Fruit fly (Drosophila melanogaster): ENCODE results near the gene GILT2.

Gene GILT2

dm6 chr3R:23677058-23677457, 1.6 kb upstream of the GILT2 start, which contains the start of gene GILT3:
TSS of gene GILT3 (plus strand) at chr3R:23677358.
- TF ChIP-seq CG8301 (tag; optimal IDR thresholded peaks at IDR 0.05), result no peak
- no peak for TF ChIP-seq EcR (GFP tag; optimal IDR thresholded peaks at IDR 0.05)
- no peak for TF ChIP-seq D1 (tag; optimal IDR thresholded peaks at IDR 0.05)
- no peak for TF ChIP-seq CG10348 (GFP tag; IDR thresholded peaks at IDR 0.05)
- no peak for TF ChIP-seq CG17806 (tag; optimal IDR thresholded peaks at IDR 0.05)
- no peak for TF ChIP-seq Snoo (tag; optimal IDR thresholded peaks at IDR 0.05)
- TF ChIP-seq CG13204 (GFP tag; optimal IDR thresholded peaks at IDR 0.05), result no peak

dm6 chr3R:23679911-23680336, 1.2 kb downstream of the GILT2 start, which contains the start of gene eIF3d1:
TSS of gene eIF3d1 (plus strand) at chr3R:23680039.
- TF ChIP-seq Pif1B (GFP tag; optimal IDR thresholded peaks at IDR 0.05) (no peak), Snoo (tag; optimal IDR thresholded peaks at IDR 0.05) (no peak)

- TF ChIP-seq CG12605 (GFP tag; IDR thresholded peaks at IDR 0.05) (no peak), CG32121 (GFP tag; IDR thresholded peaks at IDR 0.05) (no peak), CG15710 (tag; optimal IDR thresholded peaks at IDR 0.05) (no peak), CG9948 (tag; optimal IDR thresholded peaks at IDR 0.05) (no peak), CG8301 (tag; optimal IDR thresholded peaks at IDR 0.05) (no peak), fd96Ca (GFP tag; IDR thresholded peaks at IDR 0.05) (no peak), CG14655 (GFP tag; optimal IDR thresholded peaks at IDR 0.05) (no peak)
Measured at dm6 chr3R:23682203-23682602, 3.5 kb downstream of the GILT2 start, which contains the start of gene CG16710. TSS of gene CG16710 (plus strand) at chr3R:23682503.

dm6 chr3R:23683757-23684156, 5.1 kb downstream of the GILT2 start, which contains the start of gene CG18754:
TSS of gene CG18754 (plus strand) at chr3R:23684057.
- no peak for TF ChIP-seq CG17806 (tag; optimal IDR thresholded peaks at IDR 0.05)
- TF ChIP-seq CG10348 (GFP tag; IDR thresholded peaks at IDR 0.05), result no peak
- TF ChIP-seq Pif1B (GFP tag; optimal IDR thresholded peaks at IDR 0.05), result no peak
- no peak for TF ChIP-seq CG14655 (GFP tag; optimal IDR thresholded peaks at IDR 0.05)
- no peak for TF ChIP-seq CG15710 (tag; optimal IDR thresholded peaks at IDR 0.05)
- TF ChIP-seq fd96Ca (GFP tag; IDR thresholded peaks at IDR 0.05), result no peak
- TF ChIP-seq D1 (tag; optimal IDR thresholded peaks at IDR 0.05), result no peak
- TF ChIP-seq CG4496 (GFP tag; IDR thresholded peaks at IDR 0.05), result no peak
- no peak for TF ChIP-seq EcR (GFP tag; optimal IDR thresholded peaks at IDR 0.05)
- no peak for TF ChIP-seq CG8159 (tag; optimal IDR thresholded peaks at IDR 0.05)
- TF ChIP-seq Snoo (tag; optimal IDR thresholded peaks at IDR 0.05), result no peak
- no peak for TF ChIP-seq CG34367 (tag; optimal IDR thresholded peaks at IDR 0.05)
- TF ChIP-seq CG13204 (GFP tag; optimal IDR thresholded peaks at IDR 0.05), result no peak

dm6 chr3R:23685955-23686354, 7.3 kb downstream of the GILT2 start, which contains the start of gene SPE:
TSS of gene SPE (plus strand) at chr3R:23686255.
- no peak for TF ChIP-seq CG8301 (tag; optimal IDR thresholded peaks at IDR 0.05)
- TF ChIP-seq CG14655 (GFP tag; optimal IDR thresholded peaks at IDR 0.05), result no peak
- TF ChIP-seq fd96Ca (GFP tag; IDR thresholded peaks at IDR 0.05), result no peak
- no peak for TF ChIP-seq CG34367 (tag; optimal IDR thresholded peaks at IDR 0.05)
- no peak for TF ChIP-seq Ets98B (GFP tag; IDR thresholded peaks at IDR 0.05)
- no peak for TF ChIP-seq Pif1A (GFP tag; optimal IDR thresholded peaks at IDR 0.05)
- no peak for TF ChIP-seq CG9948 (tag; optimal IDR thresholded peaks at IDR 0.05)
- TF ChIP-seq CG8159 (tag; optimal IDR thresholded peaks at IDR 0.05), result no peak
- no peak for TF ChIP-seq gl (tag; optimal IDR thresholded peaks at IDR 0.05)
- no peak for TF ChIP-seq CG13204 (GFP tag; optimal IDR thresholded peaks at IDR 0.05)
- no peak for TF ChIP-seq Pif1B (GFP tag; optimal IDR thresholded peaks at IDR 0.05)
- TF ChIP-seq rn (GFP tag; IDR thresholded peaks at IDR 0.05), result no peak
- no peak for TF ChIP-seq CG15710 (tag; optimal IDR thresholded peaks at IDR 0.05)
- TF ChIP-seq Snoo (tag; optimal IDR thresholded peaks at IDR 0.05), result no peak

- TF ChIP-seq CG9948 (tag; optimal IDR thresholded peaks at IDR 0.05) (no peak), CG10348 (GFP tag; IDR thresholded peaks at IDR 0.05) (no peak), EcR (GFP tag; optimal IDR thresholded peaks at IDR 0.05) (no peak), D1 (tag; optimal IDR thresholded peaks at IDR 0.05) (no peak), CG15710 (tag; optimal IDR thresholded peaks at IDR 0.05) (no peak), CG17806 (tag; optimal IDR thresholded peaks at IDR 0.05) (no peak), CG12605 (GFP tag; IDR thresholded peaks at IDR 0.05) (no peak)
Measured at dm6 chr3R:23686924-23687323, 8.2 kb downstream of the GILT2 start.

dm6 chr3R:23694579-23695033, 15.9 kb downstream of the GILT2 start, which contains the start of gene CG10254:
TSS of gene CG10254 (minus strand) at chr3R:23694983.
- TF ChIP-seq CG14655 (GFP tag; optimal IDR thresholded peaks at IDR 0.05), result no peak
- no peak for TF ChIP-seq Pif1B (GFP tag; optimal IDR thresholded peaks at IDR 0.05)
- TF ChIP-seq CG13204 (GFP tag; optimal IDR thresholded peaks at IDR 0.05), result no peak
- TF ChIP-seq Snoo (tag; optimal IDR thresholded peaks at IDR 0.05), result no peak
- no peak for TF ChIP-seq EcR (GFP tag; optimal IDR thresholded peaks at IDR 0.05)
- no peak for TF ChIP-seq CG12605 (GFP tag; IDR thresholded peaks at IDR 0.05)
- no peak for TF ChIP-seq CG9948 (tag; optimal IDR thresholded peaks at IDR 0.05)
- TF ChIP-seq CG4496 (GFP tag; IDR thresholded peaks at IDR 0.05), result no peak
- TF ChIP-seq Ets98B (GFP tag; IDR thresholded peaks at IDR 0.05), result no peak
- no peak for TF ChIP-seq Pif1A (GFP tag; optimal IDR thresholded peaks at IDR 0.05)
- TF ChIP-seq CG34367 (tag; optimal IDR thresholded peaks at IDR 0.05), result no peak
- no peak for TF ChIP-seq CG17806 (tag; optimal IDR thresholded peaks at IDR 0.05)
